Worm (Caenorhabditis elegans): Measurements from ENCODE around the gene sru-36.

DNA sequence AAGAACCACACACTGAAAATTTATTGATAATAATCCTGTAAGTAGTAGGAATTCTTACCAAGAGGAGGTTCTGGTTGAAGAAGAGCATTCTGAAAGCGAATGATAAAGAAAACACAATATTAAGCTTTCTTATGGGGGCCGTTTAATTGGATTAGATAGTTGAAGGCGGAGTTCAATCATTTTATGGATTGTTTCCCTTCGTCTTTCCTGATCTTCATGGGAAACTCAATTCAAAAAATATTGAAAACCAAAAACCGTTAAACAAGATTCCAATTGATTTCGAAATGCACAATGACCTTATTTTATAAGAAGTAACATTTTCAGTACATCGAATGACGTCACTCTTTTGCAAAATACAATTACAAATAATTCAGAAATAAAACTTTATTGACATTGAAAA lies 42.4 kb upstream of the sru-36 start, which contains the start of gene F46B6.13:
- no peak for TF ChIP-seq him-1 (tag; optimal IDR thresholded peaks at IDR 0.05)
- TF ChIP-seq W03F9.2 (tag; optimal IDR thresholded peaks at IDR 0.05) = no peak
- no peak for TF ChIP-seq dao-5 (tag; optimal IDR thresholded peaks at IDR 0.05)

All from whole organism, L4/young adult.